Fruit fly (Drosophila melanogaster) whole organism, wandering third instar larva: ENCODE results near the gene KaiR1D.

Experiments
- Abd-B ChIP-seq: fragments of >200 bp; optimal IDR thresholded peaks from 2 replicates; lab custom pipeline; 2017; ENCODE audit warnings: missing biosample characterization, missing genetic modification characterization
- CG32264 ChIP-seq: fragments of 200-800 bp; sonication (Bioruptor generic); optimal IDR thresholded peaks from 2 replicates; lab custom pipeline; 2016; ENCODE audit warnings: missing biosample characterization, missing genetic modification characterization
- CG9705 ChIP-seq: fragments of 200-800 bp; sonication (Bioruptor generic); optimal IDR thresholded peaks from 2 replicates; lab custom pipeline; 2018; ENCODE audit warnings: missing biosample characterization, mild to moderate bottlenecking, missing genetic modification characterization
- CrebA ChIP-seq: fragments of 200-800 bp; sonication (Bioruptor generic); optimal IDR thresholded peaks from 2 replicates; lab custom pipeline; 2016; ENCODE audit warnings: missing biosample characterization, mild to moderate bottlenecking, missing genetic modification characterization, borderline replicate concordance
- Dfd ChIP-seq: fragments of >200 bp; optimal IDR thresholded peaks from 2 replicates; lab custom pipeline; 2017; ENCODE audit warnings: missing biosample characterization, missing genetic modification characterization
- GATAd ChIP-seq: sonication (Bioruptor generic); optimal IDR thresholded peaks from 2 replicates; lab custom pipeline; 2016; ENCODE audit warnings: missing biosample characterization, missing genetic modification characterization
- HLH106 ChIP-seq: fragments of 200-800 bp; optimal IDR thresholded peaks from 3 replicates; lab custom pipeline; 2019; ENCODE audit warnings: missing biosample characterization, mild to moderate bottlenecking, missing genetic modification characterization, moderate library complexity
- Hnf4 ChIP-seq: fragments of 200-800 bp; sonication (Bioruptor generic); optimal IDR thresholded peaks from 2 replicates; lab custom pipeline; 2016; ENCODE audit warnings: missing biosample characterization, mild to moderate bottlenecking, missing genetic modification characterization
- Hr78 ChIP-seq: fragments of >200 bp; optimal IDR thresholded peaks from 2 replicates; lab custom pipeline; 2017; ENCODE audit warnings: missing biosample characterization, missing genetic modification characterization
- Hr83 ChIP-seq: fragments of 200-300 bp; sonication (Bioruptor generic); optimal IDR thresholded peaks from 2 replicates; lab custom pipeline; 2016; ENCODE audit warnings: missing biosample characterization, mild to moderate bottlenecking, missing genetic modification characterization, moderate library complexity; ENCODE audit not compliant: poor library complexity, severe bottlenecking
- Jra ChIP-seq: sonication (Bioruptor generic); optimal IDR thresholded peaks from 2 replicates; lab custom pipeline; 2016; ENCODE audit warnings: missing biosample characterization, missing genetic modification characterization
- Myc ChIP-seq: fragments of >200 bp; optimal IDR thresholded peaks from 2 replicates; lab custom pipeline; 2017
- N ChIP-seq: fragments of >200 bp; optimal IDR thresholded peaks from 2 replicates; lab custom pipeline; 2018; ENCODE audit warnings: missing biosample characterization, missing external identifiers, missing genetic modification characterization
- Sp1 ChIP-seq: fragments of 200-800 bp; sonication (Bioruptor generic); optimal IDR thresholded peaks from 3 replicates; lab custom pipeline; 2019; ENCODE audit warnings: missing biosample characterization, mild to moderate bottlenecking, missing genetic modification characterization, moderate library complexity
- Vsx2 ChIP-seq: fragments of 200-300, 225-300 bp; sonication (Bioruptor generic); optimal IDR thresholded peaks from 2 replicates; lab custom pipeline; 2018; ENCODE audit warnings: missing biosample characterization, missing genetic modification characterization; ENCODE audit not compliant: partially characterized antibody
- br ChIP-seq: fragments of 200-800 bp; sonication (Bioruptor generic); optimal IDR thresholded peaks from 2 replicates; lab custom pipeline; 2016; ENCODE audit warnings: missing biosample characterization, missing genetic modification characterization
- brk ChIP-seq: fragments of 200-800 bp; sonication (Bioruptor generic); optimal IDR thresholded peaks from 2 replicates; lab custom pipeline; 2016; ENCODE audit warnings: missing biosample characterization, mild to moderate bottlenecking, missing genetic modification characterization
- dl ChIP-seq, 2 experiments: fragments of 175-275, 200-275 bp in 1 of 2; fragments of 200-275 bp in 1 of 2; sonication (Bioruptor generic); optimal IDR thresholded peaks; lab custom pipeline; 2018; ENCODE audit warnings: mild to moderate bottlenecking in 2 of 2, missing biosample characterization in 2 of 2, missing genetic modification characterization in 2 of 2, moderate library complexity in 2 of 2; ENCODE audit not compliant: partially characterized antibody in 2 of 2, insufficient read depth in 1 of 2
- dsf ChIP-seq: sonication (Bioruptor generic); optimal IDR thresholded peaks from 2 replicates; lab custom pipeline; 2016; ENCODE audit warnings: missing biosample characterization, missing genetic modification characterization, borderline replicate concordance
- ey ChIP-seq: fragments of 200-800 bp; sonication (Bioruptor generic); optimal IDR thresholded peaks from 2 replicates; lab custom pipeline; 2016; ENCODE audit warnings: missing biosample characterization, missing genetic modification characterization
- fru ChIP-seq: fragments of 200-800 bp; sonication (Bioruptor generic); optimal IDR thresholded peaks from 3 replicates; lab custom pipeline; 2016; ENCODE audit warnings: missing biosample characterization, mild to moderate bottlenecking, missing genetic modification characterization
- h ChIP-seq: fragments of 200-800 bp; sonication (Bioruptor generic); optimal IDR thresholded peaks from 3 replicates; lab custom pipeline; 2016; ENCODE audit warnings: missing biosample characterization, mild to moderate bottlenecking, missing genetic modification characterization
- jim ChIP-seq: fragments of 175-275, 200-325 bp; sonication (Bioruptor generic); optimal IDR thresholded peaks from 2 replicates; lab custom pipeline; 2016; ENCODE audit warnings: missing biosample characterization, mild to moderate bottlenecking, missing genetic modification characterization
- lola ChIP-seq: fragments of >200 bp; optimal IDR thresholded peaks from 2 replicates; lab custom pipeline; 2017; ENCODE audit warnings: missing biosample characterization, missing genetic modification characterization
- pan ChIP-seq: fragments of >200 bp; optimal IDR thresholded peaks from 2 replicates; lab custom pipeline; 2017
- rgr ChIP-seq: fragments of 200-800 bp; sonication (Bioruptor generic); optimal IDR thresholded peaks from 3 replicates; lab custom pipeline; 2016; ENCODE audit warnings: missing biosample characterization, mild to moderate bottlenecking, missing genetic modification characterization
- sage ChIP-seq: fragments of 200-800 bp; sonication (Bioruptor generic); optimal IDR thresholded peaks from 2 replicates; lab custom pipeline; 2016; ENCODE audit warnings: missing biosample characterization, mild to moderate bottlenecking, missing genetic modification characterization
- sv ChIP-seq: fragments of 200-800 bp; sonication (Bioruptor generic); optimal IDR thresholded peaks from 3 replicates; lab custom pipeline; 2016; ENCODE audit warnings: missing biosample characterization, missing genetic modification characterization
- tai ChIP-seq: sonication (Bioruptor generic); optimal IDR thresholded peaks from 2 replicates; lab custom pipeline; 2016; ENCODE audit warnings: missing biosample characterization, missing genetic modification characterization
- woc ChIP-seq: sonication (Bioruptor generic); optimal IDR thresholded peaks from 2 replicates; lab custom pipeline; 2016; ENCODE audit warnings: missing biosample characterization, mild to moderate bottlenecking, missing genetic modification characterization

The KaiR1D gene

DNA sequence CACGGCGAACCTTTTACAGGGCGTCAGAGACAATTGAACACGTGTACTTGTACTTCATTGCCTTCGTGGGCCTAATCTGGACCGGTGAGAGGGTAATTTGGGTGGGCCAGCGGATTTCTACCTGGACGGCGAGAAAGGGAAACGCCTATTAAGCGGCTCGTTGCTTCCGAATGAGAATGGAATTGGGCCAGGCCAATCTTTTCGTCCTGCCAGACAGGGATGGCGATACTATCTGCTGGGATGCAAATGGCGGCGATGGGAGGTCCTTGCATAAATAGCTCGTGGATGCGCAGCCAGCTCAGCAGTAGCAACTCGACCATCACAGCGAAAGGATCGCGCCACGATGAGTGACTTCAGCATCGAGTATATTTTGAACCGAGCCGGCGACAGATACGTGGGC is 19.3 kb downstream of the KaiR1D start, which contains the start of gene CG15696:
TSS of gene CG15696 (plus strand) at position 301 of the 400 bp plus-strand sequence.
- TF ChIP-seq woc (GFP tag; lab: Kevin White, UChicago) (no peak), dsf (GFP tag; lab: Kevin White, UChicago) (no peak), brk (GFP tag; lab: Kevin White, UChicago) (no peak), Jra (GFP tag; lab: Kevin White, UChicago) (no peak), Dfd (no peak), sage (no peak), Sp1 (GFP tag; lab: Kevin White, UChicago) (no peak), dl (GFP tag; optimal IDR thresholded peaks at IDR 0.05; lab: Kevin White, UChicago; ENCODE audit: insufficient read depth in 1 of 2, partially characterized antibody in 2 of 2) (no peak), N (GFP tag; lab: Kevin White, UChicago) (no peak), Hnf4 (GFP tag; lab: Kevin White, UChicago) (no peak), ey (GFP tag; lab: Kevin White, UChicago) (no peak), rgr (GFP tag; lab: Kevin White, UChicago) (no peak)

DNA sequence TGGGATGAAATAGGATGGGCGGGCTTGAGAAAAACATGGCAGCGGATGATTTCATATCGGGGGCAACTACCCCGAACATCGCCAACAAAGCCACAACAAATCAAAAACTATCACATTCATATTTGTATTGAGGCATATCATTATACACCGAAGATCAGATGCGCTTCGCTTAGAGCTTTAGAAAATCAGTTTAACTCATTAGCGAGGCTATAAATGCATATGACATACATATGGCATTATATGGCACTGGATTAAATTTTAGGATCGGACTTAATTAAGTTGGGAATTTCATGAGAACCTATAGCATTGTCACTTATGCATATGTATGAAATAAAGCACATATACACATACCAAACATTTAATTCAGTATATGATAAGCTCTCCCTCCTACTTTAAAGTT is 19.7 kb downstream of the KaiR1D start:
- TF ChIP-seq fru (no peak), jim (GFP tag; lab: Kevin White, UChicago) (no peak), Vsx2 (GFP tag; lab: Kevin White, UChicago) (no peak), CrebA (GFP tag; lab: Kevin White, UChicago) (no peak), tai (GFP tag; lab: Kevin White, UChicago) (no peak)

DNA sequence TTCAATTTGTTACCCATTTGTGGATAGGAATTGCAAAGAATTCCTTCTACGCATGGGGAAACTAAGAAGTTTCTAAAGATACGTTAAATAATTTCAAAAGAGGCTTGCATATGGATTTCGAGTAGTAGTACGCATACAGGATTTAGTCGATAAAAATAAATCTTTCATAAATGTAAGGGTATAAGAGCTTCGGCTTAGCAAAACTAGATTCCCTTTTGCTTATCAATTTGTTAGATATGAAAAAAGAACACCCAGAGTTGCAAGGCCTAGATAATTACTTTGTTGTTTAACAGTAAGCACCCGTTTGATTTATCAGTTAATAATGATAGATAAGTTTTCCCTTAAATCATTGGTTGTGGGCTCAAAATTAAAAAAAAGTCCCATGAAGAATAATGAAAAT is 20.5 kb downstream of the KaiR1D start:
- TF ChIP-seq HLH106 (tag; lab: Kevin White, UChicago) = no peak
- TF ChIP-seq woc (GFP tag; lab: Kevin White, UChicago) = no peak
- TF ChIP-seq dsf (GFP tag; lab: Kevin White, UChicago) = no peak
- no peak for TF ChIP-seq Vsx2 (GFP tag; lab: Kevin White, UChicago)
- no peak for TF ChIP-seq rgr (GFP tag; lab: Kevin White, UChicago)
- no peak for TF ChIP-seq CrebA (GFP tag; lab: Kevin White, UChicago)
- no peak for TF ChIP-seq sage
- TF ChIP-seq lola = no peak
- TF ChIP-seq tai (GFP tag; lab: Kevin White, UChicago) = no peak
- no peak for TF ChIP-seq Myc
- TF ChIP-seq Hr83 = no peak
- TF ChIP-seq br (GFP tag; lab: Kevin White, UChicago) = no peak
- TF ChIP-seq Hr78 (GFP tag; lab: Kevin White, UChicago) = no peak
- no peak for TF ChIP-seq Jra (GFP tag; lab: Kevin White, UChicago)
- no peak for TF ChIP-seq pan (lab: Kevin White, UChicago)
- no peak for TF ChIP-seq CG9705 (GFP tag; lab: Kevin White, UChicago)
- TF ChIP-seq Dfd = no peak
- TF ChIP-seq Abd-B (GFP tag; lab: Kevin White, UChicago) = no peak

DNA sequence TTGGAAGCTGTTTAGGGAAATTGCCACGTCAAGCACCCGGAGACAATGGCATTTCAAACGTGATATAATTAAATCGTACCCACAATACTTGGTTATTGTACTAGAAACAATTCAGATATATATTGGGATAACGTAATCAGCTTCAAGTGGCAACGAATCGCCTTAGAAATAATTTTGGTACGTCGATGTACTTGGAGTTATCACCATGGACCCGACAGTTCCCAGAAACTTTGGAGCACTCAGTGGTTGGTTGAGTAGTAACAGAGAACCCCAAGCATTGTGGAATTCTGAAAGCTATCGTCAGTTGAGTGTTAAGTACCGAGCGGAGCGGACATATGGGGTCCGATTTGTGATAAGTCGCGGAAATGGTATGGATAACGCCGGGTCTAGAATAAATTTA is 24.2 kb downstream of the KaiR1D start, which contains the start of gene CG15695:
TSS of gene CG15695 (plus strand) at position 301 of the 400 bp plus-strand sequence.
- TF ChIP-seq Abd-B (GFP tag; lab: Kevin White, UChicago) = no peak
- TF ChIP-seq CG32264 = no peak
- TF ChIP-seq fru = no peak
- TF ChIP-seq Dfd = no peak
- TF ChIP-seq dl (GFP tag; optimal IDR thresholded peaks at IDR 0.05; lab: Kevin White, UChicago; ENCODE audit: insufficient read depth in 1 of 2, partially characterized antibody in 2 of 2) = no peak

DNA sequence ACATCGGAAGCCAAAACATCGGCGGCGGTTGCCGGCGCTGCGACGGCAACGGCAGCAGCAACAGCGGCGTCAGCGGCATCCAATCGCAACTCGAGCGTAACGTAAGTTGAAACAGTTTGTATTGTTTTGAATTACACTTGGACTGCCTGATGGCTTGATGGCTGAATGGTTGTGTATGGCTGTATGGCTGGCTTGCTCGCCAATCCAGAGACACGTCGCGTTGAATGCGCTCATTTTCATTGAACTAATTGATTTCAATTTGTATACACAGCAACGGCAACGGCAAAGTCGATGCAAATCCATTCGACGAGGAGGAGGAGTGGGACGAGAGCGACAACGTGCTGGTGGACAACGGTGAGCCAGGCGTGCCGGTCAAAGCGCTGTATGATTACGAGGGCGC is 27.2 kb downstream of the KaiR1D start:
- no peak for TF ChIP-seq sv (GFP tag; lab: Kevin White, UChicago)
- no peak for TF ChIP-seq Myc
- no peak for TF ChIP-seq HLH106 (tag; lab: Kevin White, UChicago)
- no peak for TF ChIP-seq CrebA (GFP tag; lab: Kevin White, UChicago)
- no peak for TF ChIP-seq GATAd (GFP tag; lab: Kevin White, UChicago)
- no peak for TF ChIP-seq h (GFP tag; lab: Kevin White, UChicago)
- no peak for TF ChIP-seq pan (lab: Kevin White, UChicago)
- TF ChIP-seq, all 38 proteins: peak for 0
